Worm (Caenorhabditis elegans) whole organism, L2 larva: ENCODE measurements around the gene lin-54.

ENCODE experiments used
- ZK546.5 ChIP-seq: sonication (generic microtip); optimal IDR thresholded peaks from 2 replicates; lab custom pipeline; 2017; ENCODE audit warnings: missing biosample characterization, missing genetic modification characterization
- ama-1 ChIP-seq: fragments of 150-350 bp; optimal IDR thresholded peaks from 2 replicates; lab custom pipeline; 2018; ENCODE audit warnings: inconsistent platforms
- egl-27 ChIP-seq: sonication (generic microtip); optimal IDR thresholded peaks from 3 replicates; lab custom pipeline; 2017; ENCODE audit warnings: missing biosample characterization, missing genetic modification reagents, missing genetic modification characterization
- fos-1 ChIP-seq: fragments of 150-350 bp; optimal IDR thresholded peaks from 2 replicates; lab custom pipeline; 2014; ENCODE audit warnings: missing biosample characterization, missing genetic modification characterization
- sma-9 ChIP-seq, 2 experiments: fragments of 150-350 bp in 1 of 2; sonication (generic microtip) in 1 of 2; optimal IDR thresholded peaks; 2 replicates each; lab custom pipeline; 2014 to 2016; ENCODE audit warnings: missing genetic modification characterization in 2 of 2, mild to moderate bottlenecking in 1 of 2, missing biosample characterization in 1 of 2, missing compliant biosample characterization in 1 of 2, missing genetic modification reagents in 1 of 2, moderate library complexity in 1 of 2
- unc-55 ChIP-seq: fragments of 150-350 bp; sonication (generic microtip); optimal IDR thresholded peaks from 3 replicates; lab custom pipeline; 2014; ENCODE audit warnings: missing biosample characterization, missing genetic modification reagents, missing genetic modification characterization
- unc-62 ChIP-seq: fragments of 150-350 bp; optimal IDR thresholded peaks from 2 replicates; lab custom pipeline; 2014; ENCODE audit warnings: missing biosample characterization, missing genetic modification reagents, missing genetic modification characterization
- zag-1 ChIP-seq: fragments of 150-350 bp; optimal IDR thresholded peaks from 2 replicates; lab custom pipeline; 2014; ENCODE audit warnings: missing biosample characterization, missing genetic modification characterization
- ztf-4 ChIP-seq: fragments of 150-350 bp; optimal IDR thresholded peaks from 2 replicates; lab custom pipeline; 2014; ENCODE audit warnings: missing biosample characterization, missing genetic modification characterization

DNA sequence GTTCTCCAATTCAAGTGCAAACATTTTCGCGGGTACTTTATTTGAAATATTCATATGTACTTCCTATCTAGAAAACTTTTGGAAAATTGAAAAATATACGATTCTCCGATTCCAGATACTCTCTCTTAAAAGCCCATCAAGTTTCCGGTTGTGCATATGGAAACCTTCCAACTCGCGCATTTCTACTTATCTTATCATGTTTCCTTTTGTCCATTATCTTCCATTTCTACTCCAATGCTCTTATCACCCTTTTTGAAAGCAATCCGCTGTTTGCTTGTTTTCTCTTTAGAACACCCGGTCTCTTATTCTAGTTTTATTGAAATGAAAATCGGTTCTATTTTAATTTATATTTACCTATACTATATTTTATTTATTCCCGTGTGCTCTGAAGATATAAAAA, 19.2 kb upstream of the lin-54 start, which contains the start of gene C48D1.5:
- TF ChIP-seq unc-62 (GFP tag; lab: Kevin White, UChicago) (no peak), unc-55 (GFP tag; lab: Kevin White, UChicago) (no peak), ZK546.5 (tag; lab: Kevin White, UChicago) (no peak), ama-1 (lab: Kevin White, UChicago) (no peak), zag-1 (tag; lab: Kevin White, UChicago) (no peak), egl-27 (tag; lab: Kevin White, UChicago) (no peak), sma-9 (GFP tag; optimal IDR thresholded peaks at IDR 0.05; lab: Kevin White, UChicago) (no peak), sma-9 (tag; optimal IDR thresholded peaks at IDR 0.05; lab: Kevin White, UChicago) (no peak), ztf-4 (tag; lab: Kevin White, UChicago) (no peak), fos-1 (tag; lab: Kevin White, UChicago) (no peak)
